Fruit fly (Drosophila melanogaster) ovary, adult (tissue): ENCODE data around the gene CG18858.
A peak's percentile ranks its signal among the peaks of the same experiment; 100 is the strongest.
"Not testable (repeated sequence)": the region's sequence is repeated elsewhere in the genome, so short reads cannot be mapped to it uniquely, and the experiment has no call there.

Source experiments
- CG17801 ChIP-seq: fragments of 200-800 bp; optimal IDR thresholded peaks from 2 replicates; lab custom pipeline; 2019; ENCODE audit warnings: missing biosample characterization, mild to moderate bottlenecking, missing genetic modification characterization, moderate library complexity; ENCODE audit not compliant: partially characterized antibody

The CG18858 gene

DNA sequence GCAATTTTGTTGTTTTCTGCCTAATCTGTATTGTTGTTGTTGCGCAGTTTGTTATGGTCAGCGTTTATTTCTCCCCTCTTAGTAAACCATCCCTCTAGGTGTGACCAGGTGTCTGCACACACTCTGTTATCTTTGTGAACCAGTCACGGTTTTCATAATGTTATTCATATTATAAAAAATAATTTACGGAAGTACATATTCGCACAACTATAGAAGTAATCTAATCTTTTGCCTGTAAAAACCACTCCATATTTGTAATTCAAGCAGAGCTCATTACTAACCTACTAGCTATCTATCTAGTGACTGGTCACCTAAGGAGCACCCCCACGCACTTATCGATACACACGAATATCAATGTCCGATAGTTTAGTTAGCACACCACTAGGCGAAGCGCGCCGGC lies at the start of gene CG18858, which contains the start of gene Cdc23:
TSS of gene CG18858 (minus strand) at position 101 of the 400 bp plus-strand sequence.
TSS of gene Cdc23 (plus strand) at position 368 of the 400 bp plus-strand sequence.
- not testable (repeated sequence) for TF ChIP-seq CG17801 (GFP tag; lab: Kevin White, UChicago)

DNA sequence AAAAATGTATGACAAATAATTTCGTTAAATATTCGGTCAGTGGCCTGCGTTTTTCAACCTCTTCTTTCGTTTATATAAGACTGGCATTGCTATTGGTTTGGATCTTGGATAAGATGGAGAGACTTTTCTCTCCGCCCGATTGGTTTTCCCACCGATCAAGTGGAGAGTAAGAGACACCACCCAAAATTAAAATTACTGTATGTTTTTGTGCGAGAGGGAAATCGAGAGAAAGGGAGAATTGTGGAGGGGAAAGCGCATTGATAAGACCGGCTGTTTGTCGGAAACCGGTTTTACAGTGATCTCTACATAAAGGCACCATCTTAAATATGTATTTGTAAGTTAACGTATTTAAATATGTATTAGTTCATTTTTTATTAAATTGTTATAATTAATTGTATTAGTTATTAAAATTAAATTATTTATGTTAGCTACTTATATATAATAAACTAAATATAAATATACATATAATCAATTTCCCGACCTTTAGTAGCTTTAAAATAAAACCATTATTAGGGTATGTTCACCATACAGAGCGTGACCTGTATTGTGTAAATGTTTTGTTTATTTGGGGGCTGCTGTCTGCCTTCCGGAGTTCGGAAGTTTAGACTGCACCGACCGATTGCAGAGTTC lies 35.7 kb upstream of the CG18858 start, which contains the start of gene CG34007:
TSS of gene CG34007 (plus strand) at position 608 of the 630 bp plus-strand sequence.
- peak; percentile 28 for TF ChIP-seq CG17801 (GFP tag; lab: Kevin White, UChicago)

DNA sequence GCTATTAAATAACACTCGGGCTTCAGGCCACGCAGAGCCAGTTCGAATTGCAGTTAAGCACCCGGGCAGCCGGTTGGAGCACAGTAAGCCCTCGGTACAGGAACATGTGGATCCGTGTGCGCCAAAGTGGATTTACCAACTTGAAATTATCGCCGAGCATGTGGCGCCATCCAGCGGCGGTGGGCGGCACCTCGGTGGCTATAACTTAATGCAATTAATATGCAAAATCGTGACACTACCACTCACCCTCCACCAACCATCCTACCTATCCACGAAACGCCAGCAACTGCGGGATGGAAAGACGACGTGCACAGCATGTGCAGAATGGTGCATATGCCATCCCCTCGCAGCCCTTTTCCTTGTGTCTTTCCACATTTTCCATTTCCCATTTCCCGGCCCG lies 29.3 kb upstream of the CG18858 start:
- no peak for TF ChIP-seq CG17801 (GFP tag; lab: Kevin White, UChicago)

DNA sequence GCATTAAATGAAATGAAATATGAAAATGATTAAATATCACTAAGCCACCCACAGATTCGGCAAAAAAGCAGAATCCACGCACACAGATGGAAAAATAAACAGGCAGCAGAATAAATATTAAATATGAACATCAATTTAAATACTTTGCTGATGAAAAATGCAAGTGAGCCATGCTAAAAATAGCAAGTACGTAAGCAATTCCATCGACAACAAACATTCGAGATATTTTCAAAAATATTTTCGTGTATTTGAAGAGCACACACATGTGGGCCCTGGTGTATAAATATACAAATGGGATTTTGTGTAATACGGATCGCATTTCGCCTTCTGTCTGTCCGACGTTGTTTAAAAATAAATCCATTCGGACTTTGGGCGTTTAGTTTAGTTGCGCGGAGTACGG lies 28.8 kb upstream of the CG18858 start:
- no peak for TF ChIP-seq CG17801 (GFP tag; lab: Kevin White, UChicago)

DNA sequence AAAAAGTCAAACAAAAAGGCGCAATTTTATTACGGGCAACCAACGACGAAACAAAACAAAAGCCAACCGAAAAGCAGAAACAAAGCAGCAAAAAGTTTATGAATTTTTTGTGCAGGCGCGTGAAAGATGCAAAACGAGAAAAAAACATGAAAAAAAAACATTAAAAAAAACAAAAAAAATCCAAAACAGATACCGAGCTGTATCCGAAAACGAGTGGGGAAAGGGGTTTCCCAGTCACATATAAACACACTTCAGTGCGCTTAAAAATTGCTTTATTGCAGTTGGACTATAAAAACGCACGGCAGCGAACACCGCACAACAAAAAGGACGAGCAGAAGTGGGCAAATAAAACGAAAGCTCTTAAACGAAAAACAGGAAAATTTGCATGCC lies 27.9 kb upstream of the CG18858 start:
- TF ChIP-seq CG17801 (GFP tag; lab: Kevin White, UChicago) = no peak

DNA sequence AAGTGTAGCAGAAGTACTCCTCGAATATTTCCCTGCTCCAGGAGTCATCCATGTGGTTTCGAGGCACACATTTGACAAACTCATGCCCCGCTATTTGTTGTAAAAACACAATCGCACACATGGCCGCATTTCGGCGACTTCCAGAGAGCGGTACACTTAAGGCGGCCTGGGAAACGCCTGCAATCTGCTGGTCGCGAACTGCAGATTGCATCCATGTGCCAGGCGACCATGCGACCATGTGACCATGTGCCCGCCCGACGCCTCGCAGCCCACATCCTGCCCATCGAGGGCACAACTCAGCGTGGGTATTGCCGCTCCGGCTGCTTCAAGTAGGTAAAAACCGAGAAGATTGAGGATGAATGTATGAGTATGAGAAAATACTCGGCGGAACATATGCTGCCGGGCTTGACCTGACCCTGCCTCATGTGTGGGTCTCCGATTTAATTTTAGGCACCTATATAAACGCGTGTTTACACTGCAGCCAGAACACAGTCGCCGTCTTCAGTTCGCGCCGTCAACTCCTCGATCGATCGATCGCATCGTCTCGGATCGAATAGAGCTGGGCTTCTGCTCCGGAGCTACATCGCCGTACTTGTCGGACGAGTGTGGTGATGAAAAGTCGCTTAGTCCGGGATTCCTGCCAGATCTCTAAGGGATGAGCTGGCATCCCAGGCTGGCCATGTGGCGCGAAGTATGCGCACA lies 27.3 kb upstream of the CG18858 start:
- TF ChIP-seq CG17801 (GFP tag; lab: Kevin White, UChicago) = no peak

DNA sequence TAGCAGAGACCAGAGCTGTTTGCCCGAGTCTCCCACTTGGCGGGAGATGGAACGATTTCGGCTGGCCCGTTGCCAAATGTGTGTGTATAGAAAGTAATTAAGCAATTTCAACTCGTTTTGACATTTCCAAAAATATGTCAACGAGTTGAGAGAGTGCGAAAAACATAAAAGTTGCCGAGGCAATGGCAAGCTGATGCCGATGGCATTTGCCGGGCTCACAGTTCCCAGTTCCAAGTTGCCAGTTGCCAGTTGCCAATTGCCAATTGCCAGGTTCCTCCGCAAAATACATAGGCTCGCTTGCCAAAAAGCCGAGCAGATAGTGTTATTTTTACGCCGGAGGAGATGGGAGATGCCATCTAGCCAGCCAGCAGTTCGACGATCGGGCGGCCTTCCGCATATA lies 24.7 kb upstream of the CG18858 start:
- TF ChIP-seq CG17801 (GFP tag; lab: Kevin White, UChicago) = no peak

DNA sequence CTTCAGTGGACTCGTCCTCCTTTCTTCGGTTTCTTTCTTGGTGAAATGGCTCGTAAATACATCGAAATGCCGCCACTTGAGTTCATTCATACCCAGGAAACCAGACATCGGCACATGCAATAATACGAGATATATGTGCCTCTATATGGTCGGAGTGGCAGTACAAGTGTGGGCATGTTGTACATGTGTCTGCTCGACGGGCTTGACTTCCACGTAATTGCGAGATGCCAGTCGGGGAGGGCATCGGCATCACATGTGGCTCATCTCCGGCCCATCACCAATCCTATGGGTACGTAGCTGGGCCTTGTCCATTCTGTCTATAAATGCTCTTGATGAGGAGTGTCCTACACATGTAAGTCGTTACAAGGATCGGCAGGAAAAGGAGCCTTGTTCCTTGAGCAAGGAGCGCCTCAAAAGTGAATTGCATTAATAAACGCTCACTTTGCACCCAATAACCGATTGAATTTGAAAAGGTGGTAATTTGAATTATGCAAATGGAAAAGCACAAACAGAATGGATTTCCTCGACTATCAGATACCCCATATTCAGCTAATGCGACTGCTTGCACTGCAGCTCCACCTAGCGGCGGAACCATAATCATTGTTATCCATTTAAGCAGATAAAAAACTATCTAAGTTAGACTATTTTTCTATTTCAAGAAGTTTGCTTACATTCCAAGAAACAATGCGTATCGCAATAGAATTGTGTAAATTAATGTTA lies 22.4 kb upstream of the CG18858 start:
- no peak for TF ChIP-seq CG17801 (GFP tag; lab: Kevin White, UChicago)

DNA sequence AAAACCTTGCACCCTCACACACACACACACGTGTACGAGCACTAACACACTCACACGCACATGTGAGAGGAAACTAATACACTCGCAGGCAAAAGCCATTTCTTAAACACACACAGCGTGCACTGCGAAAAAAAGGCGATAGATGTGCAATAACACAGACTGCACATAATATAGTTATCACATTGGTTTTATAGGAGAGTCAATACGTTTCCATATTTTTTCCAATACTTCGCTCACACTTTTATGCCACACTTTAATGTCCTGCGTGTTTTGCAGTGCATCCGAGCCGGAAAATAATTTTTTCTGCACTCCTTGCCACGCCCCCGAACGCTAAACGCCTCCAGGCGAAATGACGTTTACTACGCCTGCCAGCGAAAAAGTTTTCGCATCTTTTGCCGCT lies 20.8 kb upstream of the CG18858 start:
- no peak for TF ChIP-seq CG17801 (GFP tag; lab: Kevin White, UChicago)

DNA sequence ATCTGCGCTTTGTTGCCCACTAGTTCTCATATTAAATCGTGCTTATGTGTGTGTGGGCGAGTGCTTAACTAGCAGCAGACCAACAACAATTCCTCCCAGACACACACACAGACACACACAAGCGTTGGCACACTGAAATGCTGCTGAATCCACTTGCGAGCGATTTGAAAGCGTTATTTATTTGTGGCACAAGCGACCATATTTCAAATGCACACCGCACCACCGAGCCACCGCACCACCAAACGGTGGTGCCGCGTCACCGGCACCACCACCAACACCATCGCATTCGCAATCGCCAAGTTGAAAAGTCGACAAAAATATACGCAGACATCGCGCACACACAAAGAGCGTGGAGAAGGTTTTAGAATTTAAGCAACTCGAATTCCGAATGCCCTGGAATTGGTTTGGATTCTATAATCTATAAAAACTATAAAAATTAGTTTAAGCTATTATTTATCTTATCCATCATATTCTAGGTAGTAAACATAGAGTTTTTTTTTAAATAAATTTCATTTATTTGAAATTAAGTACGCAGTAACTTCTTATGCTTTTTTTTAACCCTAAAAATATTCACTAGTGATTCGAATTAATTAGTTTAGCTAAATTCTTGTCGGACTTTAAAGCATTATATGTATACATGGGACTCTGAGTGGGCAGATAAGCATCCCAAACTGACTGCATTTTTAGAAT lies 19.8 kb upstream of the CG18858 start:
- TF ChIP-seq CG17801 (GFP tag; lab: Kevin White, UChicago) = no peak

DNA sequence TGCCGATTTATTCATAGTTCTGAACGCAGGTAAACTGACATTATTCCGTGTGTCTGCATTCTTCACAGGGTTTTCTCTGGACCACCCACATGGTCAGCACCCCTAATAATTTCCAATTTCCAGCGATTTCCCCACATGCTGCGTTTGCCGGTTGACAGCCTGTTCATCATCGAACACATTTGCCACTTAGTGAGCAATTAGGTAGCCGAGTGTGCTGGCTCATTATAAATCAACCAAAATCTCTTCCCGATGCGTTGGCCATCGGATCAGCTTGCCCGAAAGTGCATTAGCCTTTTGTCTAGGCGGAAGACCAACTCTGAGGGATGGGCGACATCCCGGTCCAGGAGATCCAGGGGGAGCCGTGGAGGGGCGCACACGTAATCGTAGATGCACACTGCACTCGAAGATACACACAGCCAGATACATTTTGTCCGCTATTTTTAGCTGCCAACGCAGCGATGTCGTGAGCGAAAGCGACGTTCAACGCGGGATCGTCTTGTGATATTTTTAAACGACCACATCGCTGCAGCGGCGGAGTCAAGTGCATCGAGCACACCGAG lies 17.9 kb upstream of the CG18858 start:
- TF ChIP-seq CG17801 (GFP tag; lab: Kevin White, UChicago) = no peak

DNA sequence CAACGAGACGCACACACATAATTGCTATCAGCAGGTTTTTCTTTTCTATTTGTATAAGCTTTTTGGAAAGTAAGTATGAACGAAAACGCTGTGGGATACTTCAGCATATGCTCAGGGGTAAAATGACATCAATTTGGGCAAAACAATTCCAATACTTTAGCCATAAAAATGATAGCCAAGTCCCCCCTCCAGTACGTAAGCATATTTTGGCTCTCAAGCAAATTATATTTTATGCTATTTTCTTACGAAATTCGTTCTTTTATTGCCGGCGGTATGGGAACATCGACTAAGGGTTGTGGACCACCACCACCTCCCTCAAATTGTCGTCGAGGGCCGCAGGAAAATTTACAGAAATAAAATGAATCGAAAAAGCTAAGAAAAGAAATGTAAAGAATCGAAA lies 14.4 kb upstream of the CG18858 start, which contains the start of gene CG43233:
TSS of gene CG43233 (minus strand) at position 101 of the 400 bp plus-strand sequence.
- no peak for TF ChIP-seq CG17801 (GFP tag; lab: Kevin White, UChicago)

DNA sequence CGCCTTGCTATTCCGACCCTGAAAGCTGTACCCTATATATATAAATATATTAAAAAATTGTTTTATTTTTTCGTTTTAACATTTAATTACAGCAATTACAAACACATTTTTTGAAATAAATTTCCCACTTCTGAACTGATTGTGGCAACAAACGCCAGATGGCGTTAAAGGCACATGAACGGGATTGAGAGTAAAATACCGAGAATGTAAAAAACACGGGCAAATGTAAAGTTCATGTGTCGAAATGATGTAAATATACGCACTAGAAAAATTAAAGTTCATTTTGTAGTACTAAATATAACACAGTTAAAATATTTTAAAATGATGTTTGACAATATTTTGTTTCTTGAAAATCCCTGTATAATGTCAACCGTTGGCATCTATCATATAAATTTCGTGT lies 5.5 kb upstream of the CG18858 start:
- TF ChIP-seq CG17801 (GFP tag; lab: Kevin White, UChicago) = no peak

DNA sequence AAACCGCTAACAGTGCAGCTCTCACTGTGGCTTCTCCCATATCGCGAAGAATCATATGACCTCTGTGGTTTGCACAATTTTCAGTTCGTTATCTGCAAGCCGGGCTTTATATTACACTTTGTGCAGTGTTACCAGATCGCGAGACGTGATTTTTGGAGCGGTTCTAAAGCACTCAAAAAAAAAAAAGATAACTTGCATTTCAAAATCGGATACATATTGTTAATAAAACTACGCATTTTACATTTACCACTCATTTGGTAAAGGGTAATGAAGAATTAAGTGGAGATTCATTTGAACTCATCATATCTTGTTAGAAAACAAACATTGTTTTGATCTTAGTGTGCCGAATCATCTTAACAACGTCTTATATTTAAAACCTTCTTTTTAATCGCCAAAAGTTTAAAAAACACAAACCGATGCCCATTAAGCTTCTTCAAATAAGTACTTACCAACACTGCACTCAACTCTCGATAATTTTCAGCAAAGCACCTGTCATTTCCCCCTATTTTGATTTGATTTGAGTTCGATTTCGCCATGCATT lies 4.5 kb upstream of the CG18858 start, which contains the start of gene CG2493:
TSS of gene CG2493 (minus strand) at position 129 of the 541 bp plus-strand sequence.
- no peak for TF ChIP-seq CG17801 (GFP tag; lab: Kevin White, UChicago)
